Worm (Caenorhabditis elegans) whole organism, young adult: ENCODE results near the gene ZK380.2.

Experiments used
- B0035.1 ChIP-seq: sonication (generic microtip); optimal IDR thresholded peaks from 2 replicates; lab custom pipeline; 2016; ENCODE audit warnings: missing genetic modification characterization, mild to moderate bottlenecking, missing compliant biosample characterization, missing genotype, missing genetic modification reagents
- B0336.3 ChIP-seq: fragments of 200-800 bp; sonication (Bioruptor generic); IDR thresholded peaks from 2 replicates; pipeline ENCODE4 v1.3.6; 2022; ENCODE audit warnings: missing genetic modification characterization, missing compliant biosample characterization
- C06A6.2 ChIP-seq: fragments of 200-800 bp; sonication (Bioruptor generic); conservative IDR thresholded peaks from 2 replicates; pipeline ENCODE4 v1.3.6; 2022; ENCODE audit warnings: missing genetic modification characterization, missing compliant biosample characterization
- F52B5.7 ChIP-seq: sonication (generic microtip); optimal IDR thresholded peaks from 2 replicates; lab custom pipeline; 2016; ENCODE audit warnings: mild to moderate bottlenecking, missing genetic modification characterization, missing compliant biosample characterization
- F55B11.4 ChIP-seq: sonication (generic microtip); optimal IDR thresholded peaks from 2 replicates; lab custom pipeline; 2016; ENCODE audit warnings: missing compliant biosample characterization, missing genetic modification characterization, borderline replicate concordance; ENCODE audit not compliant: insufficient read depth
- Y79H2A.3 ChIP-seq: fragments of 200-800 bp; sonication (Bioruptor generic); conservative IDR thresholded peaks from 2 replicates; pipeline ENCODE4 v1.3.6; 2022; ENCODE audit warnings: missing genetic modification reagents, missing genetic modification characterization, missing compliant biosample characterization
- ZK185.1 ChIP-seq: sonication (generic microtip); optimal IDR thresholded peaks from 2 replicates; lab custom pipeline; 2016; ENCODE audit warnings: mild to moderate bottlenecking, missing genetic modification characterization, missing compliant biosample characterization; ENCODE audit not compliant: poor library complexity, severe bottlenecking
- atf-7 ChIP-seq: sonication (generic microtip); optimal IDR thresholded peaks from 2 replicates; lab custom pipeline; 2017; ENCODE audit warnings: mild to moderate bottlenecking, missing genetic modification characterization, missing compliant biosample characterization
- athp-1 ChIP-seq: sonication (generic microtip); optimal IDR thresholded peaks from 2 replicates; lab custom pipeline; 2017; ENCODE audit warnings: mild to moderate bottlenecking, missing genetic modification characterization, missing compliant biosample characterization
- attf-3 ChIP-seq: fragments of 200-800 bp; sonication (Bioruptor generic); conservative IDR thresholded peaks from 2 replicates; pipeline ENCODE4 v1.3.6; 2022; ENCODE audit warnings: missing genetic modification reagents, missing genetic modification characterization, missing compliant biosample characterization
- attf-6 ChIP-seq: fragments of 200-800 bp; sonication (Bioruptor generic); IDR thresholded peaks from 2 replicates; pipeline ENCODE4 v1.3.6; 2022; ENCODE audit warnings: missing genetic modification reagents, missing genetic modification characterization, missing compliant biosample characterization
- bed-1 ChIP-seq: fragments of 200-800 bp; sonication (Bioruptor generic); IDR thresholded peaks from 2 replicates; pipeline ENCODE4 v1.3.6; 2022; ENCODE audit warnings: missing genetic modification reagents, missing genetic modification characterization, missing compliant biosample characterization
- bed-2 ChIP-seq: fragments of 200-800 bp; sonication (Bioruptor generic); IDR thresholded peaks from 2 replicates; pipeline ENCODE4 v1.3.6; 2022; ENCODE audit warnings: missing genetic modification reagents, missing genetic modification characterization, missing compliant biosample characterization
- ceh-40 ChIP-seq: fragments of 200-800 bp; sonication (Bioruptor generic); IDR thresholded peaks from 2 replicates; pipeline ENCODE4 v1.3.6; 2022; ENCODE audit warnings: missing genetic modification characterization, missing compliant biosample characterization
- egl-44 ChIP-seq: fragments of 200-800 bp; sonication (Bioruptor generic); IDR thresholded peaks from 2 replicates; pipeline ENCODE4 v1.3.6; 2022; ENCODE audit warnings: missing genetic modification reagents, missing genetic modification characterization, missing compliant biosample characterization
- egrh-3 ChIP-seq: fragments of 200-800 bp; sonication (Bioruptor generic); IDR thresholded peaks from 2 replicates; pipeline ENCODE4 v1.3.6; 2022; ENCODE audit warnings: missing genetic modification reagents, missing genetic modification characterization, missing compliant biosample characterization
- hlh-12 ChIP-seq: sonication (generic microtip); optimal IDR thresholded peaks from 2 replicates; lab custom pipeline; 2016; ENCODE audit warnings: missing genetic modification characterization, missing compliant biosample characterization
- hmg-20 ChIP-seq: fragments of 200-800 bp; sonication (Bioruptor generic); IDR thresholded peaks from 2 replicates; pipeline ENCODE4 v1.3.6; 2022; ENCODE audit warnings: missing genetic modification reagents, missing genetic modification characterization, missing compliant biosample characterization
- lin-35 ChIP-seq, 3 experiments: fragments of 150-350 bp in 2 of 3; sonication (generic microtip) in 1 of 3; optimal IDR thresholded peaks; 2 replicates each; lab custom pipeline; 2014 to 2018; ENCODE audit warnings: missing biosample characterization in 3 of 3, missing genetic modification characterization in 3 of 3, missing genetic modification reagents in 3 of 3
- lir-1 ChIP-seq: fragments of 200-800 bp; sonication (Bioruptor generic); conservative IDR thresholded peaks from 2 replicates; pipeline ENCODE4 v1.3.6; 2022; ENCODE audit warnings: missing genetic modification reagents, missing genetic modification characterization, missing compliant biosample characterization
- nfyb-1 ChIP-seq: fragments of 200-800 bp; sonication (Bioruptor generic); IDR thresholded peaks from 2 replicates; pipeline ENCODE4 v1.3.6; 2022; ENCODE audit warnings: missing genetic modification reagents, missing genetic modification characterization, missing compliant biosample characterization
- pbrm-1 ChIP-seq: fragments of 200-800 bp; sonication (Bioruptor generic); IDR thresholded peaks from 2 replicates; pipeline ENCODE4 v1.3.6; 2022; ENCODE audit warnings: missing genetic modification reagents, missing genetic modification characterization, missing compliant biosample characterization
- somi-1 ChIP-seq: fragments of 200-800 bp; sonication (Bioruptor generic); optimal IDR thresholded peaks from 2 replicates; lab custom pipeline; 2018; ENCODE audit warnings: mild to moderate bottlenecking, missing genetic modification characterization, missing compliant biosample characterization
- sptf-2 ChIP-seq: fragments of 200-800 bp; sonication (Bioruptor generic); optimal IDR thresholded peaks from 2 replicates; lab custom pipeline; 2018; ENCODE audit warnings: mild to moderate bottlenecking, missing genetic modification characterization, missing compliant biosample characterization
- tbx-9 ChIP-seq: sonication (generic microtip); optimal IDR thresholded peaks from 2 replicates; lab custom pipeline; 2016; ENCODE audit warnings: borderline replicate concordance, missing genetic modification characterization, inconsistent platforms, missing compliant biosample characterization
- tlf-1 ChIP-seq: fragments of 200-800 bp; sonication (Bioruptor generic); optimal IDR thresholded peaks from 2 replicates; lab custom pipeline; 2018; ENCODE audit warnings: mild to moderate bottlenecking, missing genetic modification characterization, missing compliant biosample characterization
- unc-62 ChIP-seq: fragments of 150-350 bp; optimal IDR thresholded peaks from 2 replicates; lab custom pipeline; 2014; ENCODE audit warnings: missing biosample characterization, missing genetic modification reagents, missing genetic modification characterization
- zfh-2 ChIP-seq: fragments of 200-800 bp; sonication (Bioruptor generic); conservative IDR thresholded peaks from 2 replicates; pipeline ENCODE4 v1.3.6; 2022; ENCODE audit warnings: missing genetic modification reagents, missing genetic modification characterization, missing compliant biosample characterization
- ztf-6 ChIP-seq: fragments of 200-800 bp; sonication (Bioruptor generic); IDR thresholded peaks from 2 replicates; pipeline ENCODE4 v1.3.6; 2022; ENCODE audit warnings: missing genetic modification reagents, missing genetic modification characterization, missing compliant biosample characterization

The ZK380.2 gene

ce11 chrX:1604606-1605005, 26.7 kb upstream of the ZK380.2 start, which contains the start of gene H11E01.3:
H11E01.3 (plus strand) TSS chrX:1604906.
- TF ChIP-seq zfh-2 (GFP tag; lab: Robert Waterston, UW), result no peak
- TF ChIP-seq ZK185.1 (tag; lab: Kevin White, UChicago), result no peak
- TF ChIP-seq nfyb-1 (GFP tag; lab: Robert Waterston, UW), result no peak
- no peak for TF ChIP-seq B0336.3 (GFP tag; lab: Robert Waterston, UW)
- TF ChIP-seq egl-44 (GFP tag; lab: Robert Waterston, UW), result no peak
- TF ChIP-seq Y79H2A.3, result no peak
- TF ChIP-seq sptf-2, result no peak
- no peak for TF ChIP-seq attf-6 (GFP tag; lab: Robert Waterston, UW)
- no peak for TF ChIP-seq C06A6.2 (GFP tag; lab: Robert Waterston, UW)

- TF ChIP-seq bed-1 (GFP tag; lab: Robert Waterston, UW) (no peak), bed-2 (GFP tag; lab: Robert Waterston, UW) (no peak), tbx-9 (no peak), hmg-20 (GFP tag; lab: Robert Waterston, UW) (no peak), hlh-12 (tag; lab: Kevin White, UChicago) (no peak)
Measured at ce11 chrX:1612948-1613347, 18.3 kb upstream of the ZK380.2 start.

DNA sequence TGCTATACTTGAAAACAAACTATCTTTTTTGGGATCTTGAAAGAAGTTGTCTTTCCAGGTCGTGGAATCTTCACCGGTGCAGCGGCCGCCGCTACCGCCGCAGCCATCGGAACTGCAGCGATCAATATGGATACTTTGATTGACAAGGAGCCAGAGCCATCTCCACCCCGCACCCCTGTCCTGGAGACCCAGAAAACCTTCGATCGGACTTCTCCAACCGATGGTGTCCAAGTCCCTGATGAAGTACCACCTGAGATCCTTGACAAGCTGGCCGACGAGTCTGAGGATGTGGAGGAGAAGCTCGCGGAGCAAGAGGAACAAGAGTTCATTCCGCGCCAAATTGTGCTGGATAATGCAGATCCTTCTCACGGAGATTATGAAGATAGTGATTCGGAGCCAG, 17.4 kb upstream of the ZK380.2 start:
- no peak for TF ChIP-seq F55B11.4 (tag; lab: Kevin White, UChicago)
- TF ChIP-seq egrh-3 (GFP tag; lab: Robert Waterston, UW), result peak; percentile 9; the same call in 1 of the 2 replicates
- no peak for TF ChIP-seq ztf-6 (GFP tag; lab: Robert Waterston, UW)
- peak; percentile 64 for TF ChIP-seq zfh-2 (GFP tag; lab: Robert Waterston, UW)
- TF ChIP-seq attf-3 (GFP tag; lab: Robert Waterston, UW), result no peak

DNA sequence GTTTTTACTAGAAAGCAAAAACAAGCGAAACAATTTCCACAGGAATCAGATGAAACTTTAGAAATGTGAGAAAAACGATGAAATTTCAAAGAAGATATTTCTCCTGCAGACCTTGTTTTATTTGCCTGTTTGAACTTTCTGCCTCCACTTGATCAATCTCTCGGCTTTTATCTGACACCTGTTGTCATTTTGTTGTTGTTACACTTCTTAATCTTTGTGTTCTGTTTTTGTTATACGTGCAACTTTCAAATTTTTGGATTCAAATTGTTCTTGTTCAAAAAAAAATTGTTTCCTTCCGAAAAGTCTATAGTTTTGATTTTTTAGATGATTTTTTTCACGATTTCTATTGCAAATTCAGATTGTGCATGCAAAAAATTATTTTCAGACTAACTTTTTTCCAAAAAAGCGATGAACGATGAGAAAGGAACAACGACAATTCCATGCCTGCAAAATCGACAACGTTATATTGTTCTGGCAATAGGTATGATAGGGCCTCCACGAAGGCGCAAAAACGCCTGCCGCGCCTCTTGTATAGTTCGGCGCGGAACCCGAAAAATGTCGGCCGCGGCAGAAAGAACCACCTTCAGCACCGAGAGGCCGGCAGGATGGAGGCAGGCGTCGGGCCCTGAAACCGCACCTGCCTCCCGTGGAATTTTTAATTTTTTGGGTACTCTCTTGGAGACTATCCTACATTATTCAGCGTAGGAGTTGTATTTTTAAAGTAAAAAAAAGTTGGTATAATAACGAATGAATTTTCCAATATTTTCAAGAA, 10.4 kb upstream of the ZK380.2 start, which contains the start of gene H11E01.2:
Gene H11E01.2, plus strand, starts transcription at position 380 of the 772 bp plus-strand sequence.
- peak; percentile 78 for TF ChIP-seq zfh-2 (GFP tag; lab: Robert Waterston, UW)
- no peak for TF ChIP-seq tlf-1 (GFP tag; lab: Kevin White, UChicago)
- TF ChIP-seq egrh-3 (GFP tag; lab: Robert Waterston, UW), result peak; percentile 47; the same call in 1 of the 2 replicates
- TF ChIP-seq lin-35 (GFP tag; optimal IDR thresholded peaks at IDR 0.05; lab: Kevin White, UChicago), result no peak
- no peak for TF ChIP-seq pbrm-1 (GFP tag; lab: Robert Waterston, UW)

DNA sequence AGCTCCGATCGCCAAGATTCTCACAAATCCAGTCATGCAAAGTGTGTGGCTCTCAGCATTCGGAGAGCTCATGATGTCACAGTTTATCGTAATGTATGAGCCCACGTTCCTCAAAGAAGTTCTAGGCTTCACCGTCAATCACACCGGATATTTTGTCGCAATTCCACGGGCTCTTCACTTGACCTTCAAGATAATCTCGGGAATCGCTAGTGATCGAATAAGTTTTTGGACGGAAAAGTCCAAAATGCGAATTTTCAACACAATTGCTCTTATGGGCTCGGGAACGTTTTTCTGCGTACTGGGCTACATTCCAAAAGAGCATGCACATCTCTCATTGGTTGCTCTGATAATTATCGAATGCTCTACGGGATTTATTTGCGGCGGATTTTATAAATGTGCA, 8.2 kb upstream of the ZK380.2 start:
- TF ChIP-seq lin-35 (GFP tag; optimal IDR thresholded peaks at IDR 0.05; lab: Kevin White, UChicago) (no peak), atf-7 (no peak), athp-1 (tag; lab: Kevin White, UChicago) (no peak), lir-1 (no peak), ceh-40 (no peak), B0035.1 (tag; lab: Kevin White, UChicago) (no peak), unc-62 (GFP tag; lab: Kevin White, UChicago) (no peak), sptf-2 (no peak), F52B5.7 (tag; lab: Kevin White, UChicago) (no peak), nfyb-1 (GFP tag; lab: Robert Waterston, UW) (no peak), somi-1 (no peak)
